Fruit fly (Drosophila melanogaster) whole organism, embryonic: Measurements from ENCODE around the gene CG14958.

Experiments
- Abd-B ChIP-seq: fragments of 200-800 bp; sonication (Bioruptor generic); optimal IDR thresholded peaks from 2 replicates; lab custom pipeline; 2018; ENCODE audit warnings: missing biosample characterization, mild to moderate bottlenecking, missing genetic modification characterization, moderate library complexity
- Bdp1 ChIP-seq: fragments of 200-800 bp; sonication (Bioruptor generic); optimal IDR thresholded peaks from 3 replicates; lab custom pipeline; 2016; ENCODE audit warnings: missing biosample characterization, missing genetic modification characterization
- CG1024 ChIP-seq: fragments of 200-800 bp; sonication (Bioruptor generic); IDR thresholded peaks from 2 replicates; pipeline ENCODE4 v1.3.6; 2022; ENCODE audit warnings: missing biosample characterization, missing genetic modification characterization
- CG10274 ChIP-seq: fragments of 200-800 bp; sonication (Bioruptor generic); optimal IDR thresholded peaks from 3 replicates; lab custom pipeline; 2017; ENCODE audit warnings: missing biosample characterization, mild to moderate bottlenecking, missing genetic modification characterization
- CG10462 ChIP-seq: fragments of 200-800 bp; sonication (Bioruptor generic); optimal IDR thresholded peaks from 2 replicates; lab custom pipeline; 2016; ENCODE audit warnings: missing biosample characterization, missing genetic modification characterization
- CG12236 ChIP-seq: fragments of 200-800 bp; sonication (Bioruptor generic); optimal IDR thresholded peaks from 2 replicates; lab custom pipeline; 2016; ENCODE audit warnings: missing biosample characterization, missing genetic modification characterization
- CG14441 ChIP-seq: fragments of 200-800 bp; sonication (Bioruptor generic); IDR thresholded peaks from 2 replicates; pipeline ENCODE4 v1.3.6; 2022; ENCODE audit warnings: missing biosample characterization, missing genetic modification characterization
- CG14667 ChIP-seq: fragments of 200-800 bp; sonication (Bioruptor generic); IDR thresholded peaks from 2 replicates; pipeline ENCODE4 v1.3.6; 2022; ENCODE audit warnings: missing biosample characterization, missing genetic modification characterization
- CG16815 ChIP-seq: fragments of 200-800 bp; sonication (Bioruptor generic); optimal IDR thresholded peaks from 3 replicates; lab custom pipeline; 2017; ENCODE audit warnings: missing biosample characterization, mild to moderate bottlenecking, missing genetic modification characterization
- CG17328 ChIP-seq: fragments of 200-800 bp; sonication (Bioruptor generic); IDR thresholded peaks from 2 replicates; pipeline ENCODE4 v1.3.6; 2022; ENCODE audit warnings: missing biosample characterization, missing genetic modification characterization
- CG17385 ChIP-seq: fragments of 200-800 bp; sonication (Bioruptor generic); optimal IDR thresholded peaks from 3 replicates; lab custom pipeline; 2018; ENCODE audit warnings: missing biosample characterization, mild to moderate bottlenecking, missing genetic modification characterization
- CG18262 ChIP-seq: fragments of 200-800 bp; optimal IDR thresholded peaks from 3 replicates; lab custom pipeline; 2019; ENCODE audit warnings: missing biosample characterization, mild to moderate bottlenecking, missing genetic modification characterization, moderate library complexity
- CG18764 ChIP-seq: fragments of 200-800 bp; sonication (Bioruptor generic); optimal IDR thresholded peaks from 3 replicates; lab custom pipeline; 2016; ENCODE audit warnings: missing biosample characterization, missing genetic modification characterization
- CG2199 ChIP-seq: fragments of 200-800 bp; sonication (Bioruptor generic); IDR thresholded peaks from 3 replicates; pipeline ENCODE4 v1.3.6; 2022; ENCODE audit warnings: missing biosample characterization, missing genetic modification characterization
- CG2712 ChIP-seq: fragments of 200-800 bp; optimal IDR thresholded peaks from 3 replicates; lab custom pipeline; 2019; ENCODE audit warnings: missing biosample characterization, mild to moderate bottlenecking, missing genetic modification characterization, moderate library complexity
- CG31441 ChIP-seq: fragments of 200-800 bp; sonication (Bioruptor generic); IDR thresholded peaks from 2 replicates; pipeline ENCODE4 v1.3.6; 2022; ENCODE audit warnings: missing biosample characterization, missing genetic modification characterization
- CG33213 ChIP-seq: fragments of 200-800 bp; sonication (Bioruptor generic); optimal IDR thresholded peaks from 3 replicates; lab custom pipeline; 2016; ENCODE audit warnings: missing biosample characterization, missing genetic modification characterization
- CG34422 ChIP-seq: fragments of 200-800 bp; sonication (Bioruptor generic); IDR thresholded peaks from 3 replicates; pipeline ENCODE4 v1.3.6; 2022; ENCODE audit warnings: missing biosample characterization, missing genetic modification characterization
- CG4820 ChIP-seq: fragments of 200-800 bp; sonication (Bioruptor generic); optimal IDR thresholded peaks from 3 replicates; lab custom pipeline; 2016; ENCODE audit warnings: missing biosample characterization, missing genetic modification characterization
- CG5180 ChIP-seq: fragments of 200-800 bp; sonication (Bioruptor generic); optimal IDR thresholded peaks from 3 replicates; lab custom pipeline; 2017; ENCODE audit warnings: missing biosample characterization, missing genetic modification characterization, mild to moderate bottlenecking, moderate library complexity, missing genetic modification reagents
- CG6813 ChIP-seq: fragments of 200-800 bp; sonication (Bioruptor generic); optimal IDR thresholded peaks from 2 replicates; lab custom pipeline; 2017; ENCODE audit warnings: missing biosample characterization, missing genetic modification characterization, mild to moderate bottlenecking, moderate library complexity, missing genetic modification reagents
- CG8388 ChIP-seq: fragments of 200-800 bp; sonication (Bioruptor generic); optimal IDR thresholded peaks from 2 replicates; lab custom pipeline; 2019; ENCODE audit warnings: missing biosample characterization, mild to moderate bottlenecking, missing genetic modification characterization, moderate library complexity
- CG8478 ChIP-seq: fragments of >200 bp; optimal IDR thresholded peaks from 2 replicates; lab custom pipeline; 2018
- CG9797 ChIP-seq: fragments of 200-800 bp; sonication (Bioruptor generic); optimal IDR thresholded peaks from 3 replicates; lab custom pipeline; 2018; ENCODE audit warnings: missing biosample characterization, mild to moderate bottlenecking, missing genetic modification characterization
- D19B ChIP-seq: fragments of 200-800 bp; sonication (Bioruptor generic); optimal IDR thresholded peaks from 2 replicates; lab custom pipeline; 2017; ENCODE audit warnings: missing biosample characterization, mild to moderate bottlenecking, missing genetic modification characterization
- Elba2 ChIP-seq: fragments of 200-800 bp; sonication (Bioruptor generic); optimal IDR thresholded peaks from 3 replicates; lab custom pipeline; 2016; ENCODE audit warnings: missing biosample characterization, missing genetic modification characterization
- Ets65A ChIP-seq: fragments of 200-800 bp; sonication (Bioruptor generic); peaks from one replicate; lab custom pipeline; 2016; ENCODE audit warnings: missing biosample characterization, missing genetic modification characterization
- Hand ChIP-seq: fragments of 200-800 bp; sonication (Bioruptor generic); optimal IDR thresholded peaks from 2 replicates; lab custom pipeline; 2017; ENCODE audit warnings: mild to moderate bottlenecking, missing biosample characterization, missing genetic modification reagents, missing genetic modification characterization
- Hsf ChIP-seq: fragments of 200-800 bp; sonication (Bioruptor generic); optimal IDR thresholded peaks from 3 replicates; lab custom pipeline; 2016; ENCODE audit warnings: missing biosample characterization, missing genetic modification characterization
- Neu2 ChIP-seq: fragments of 200-800 bp; sonication (Bioruptor generic); optimal IDR thresholded peaks from 3 replicates; lab custom pipeline; 2016; ENCODE audit warnings: missing biosample characterization, missing genetic modification characterization, borderline replicate concordance
- Rx ChIP-seq: fragments of 200-800 bp; sonication (Bioruptor generic); IDR thresholded peaks from 2 replicates; pipeline ENCODE4 v1.3.6; 2022; ENCODE audit warnings: missing biosample characterization, missing genetic modification characterization
- Stat92E ChIP-seq, 3 experiments: fragments of >200 bp in 2 of 3; fragments of 200-800 bp in 1 of 3; sonication (Bioruptor generic) in 1 of 3; optimal IDR thresholded peaks; 2 replicates each; lab custom pipeline; 2017 to 2019; ENCODE audit warnings: missing biosample characterization in 3 of 3, missing genetic modification characterization in 3 of 3, mild to moderate bottlenecking in 1 of 3, moderate library complexity in 1 of 3
- abd-A ChIP-seq: fragments of 200-800 bp; sonication (Bioruptor generic); optimal IDR thresholded peaks from 3 replicates; lab custom pipeline; 2019; ENCODE audit warnings: missing biosample characterization, mild to moderate bottlenecking, missing genetic modification characterization, moderate library complexity
- ac ChIP-seq: fragments of 200-800 bp; sonication (Bioruptor generic); optimal IDR thresholded peaks from 3 replicates; lab custom pipeline; 2017; ENCODE audit warnings: missing biosample characterization, mild to moderate bottlenecking, missing genetic modification characterization
- al ChIP-seq: fragments of 200-800 bp; sonication (Bioruptor generic); IDR thresholded peaks from 2 replicates; pipeline ENCODE4 v1.3.6; 2022; ENCODE audit warnings: missing biosample characterization, missing genetic modification characterization
- croc ChIP-seq: fragments of 200-800 bp; sonication (Bioruptor generic); conservative IDR thresholded peaks from 3 replicates; pipeline ENCODE4 v1.3.6; 2022; ENCODE audit warnings: missing biosample characterization, missing genetic modification characterization
- dysf ChIP-seq: fragments of 200-800 bp; sonication (Bioruptor generic); IDR thresholded peaks from 3 replicates; pipeline ENCODE4 v1.3.6; 2022; ENCODE audit warnings: missing biosample characterization, missing genetic modification characterization
- fd96Cb ChIP-seq: fragments of 200-800 bp; sonication (Bioruptor generic); optimal IDR thresholded peaks from 2 replicates; lab custom pipeline; 2018; ENCODE audit warnings: missing biosample characterization, mild to moderate bottlenecking, missing genetic modification characterization, moderate library complexity
- ftz-f1 ChIP-seq: fragments of 200-800 bp; sonication (Bioruptor generic); optimal IDR thresholded peaks from 2 replicates; lab custom pipeline; 2016; ENCODE audit warnings: missing biosample characterization, missing genetic modification characterization
- gem ChIP-seq: fragments of 200-800 bp; sonication (Bioruptor generic); optimal IDR thresholded peaks from 2 replicates; lab custom pipeline; 2019; ENCODE audit warnings: missing biosample characterization, mild to moderate bottlenecking, missing genetic modification characterization, moderate library complexity
- gfzf ChIP-seq: fragments of 200-800 bp; sonication (Bioruptor generic); optimal IDR thresholded peaks from 2 replicates; lab custom pipeline; 2016; ENCODE audit warnings: missing biosample characterization, mild to moderate bottlenecking, missing genetic modification characterization, moderate library complexity
- kay ChIP-seq: fragments of 200-800 bp; sonication (Bioruptor generic); optimal IDR thresholded peaks from 2 replicates; lab custom pipeline; 2016; ENCODE audit warnings: missing biosample characterization, missing genetic modification characterization
- mld ChIP-seq: fragments of 200-800 bp; sonication (Bioruptor generic); IDR thresholded peaks from 3 replicates; pipeline ENCODE4 v1.3.6; 2022; ENCODE audit warnings: missing biosample characterization, missing genetic modification characterization; ENCODE audit not compliant: partially characterized antibody
- pan ChIP-seq, 4 experiments: fragments of >200 bp in 3 of 4; fragments of 200-800 bp in 1 of 4; sonication (Bioruptor generic) in 1 of 4; optimal IDR thresholded peaks in 3 of 4; IDR thresholded peaks in 1 of 4; 2 replicates each; pipeline versions ENCODE4 v1.3.6 to Lab custom; 2017 to 2022; ENCODE audit warnings: missing biosample characterization in 2 of 4, missing genetic modification characterization in 2 of 4, mixed read lengths in 1 of 4
- rib ChIP-seq: fragments of 200-800 bp; sonication (Bioruptor generic); IDR thresholded peaks from 2 replicates; pipeline ENCODE4 v1.3.6; 2022; ENCODE audit warnings: missing biosample characterization, missing genetic modification characterization
- tll ChIP-seq, 2 experiments: fragments of 200-800 bp in 1 of 2; fragments of >200 bp in 1 of 2; sonication (Bioruptor generic) in 1 of 2; optimal IDR thresholded peaks; 2 replicates each; lab custom pipeline; 2017 to 2019; ENCODE audit warnings: missing biosample characterization in 2 of 2, missing genetic modification characterization in 2 of 2, mild to moderate bottlenecking in 1 of 2, moderate library complexity in 1 of 2
- wek ChIP-seq: fragments of 200-800 bp; sonication (Bioruptor generic); optimal IDR thresholded peaks from 3 replicates; lab custom pipeline; 2018; ENCODE audit warnings: missing biosample characterization, mild to moderate bottlenecking, missing genetic modification characterization, moderate library complexity
- zen2 ChIP-seq: fragments of 200-800 bp; sonication (Bioruptor generic); IDR thresholded peaks from 3 replicates; pipeline ENCODE4 v1.3.6; 2022; ENCODE audit warnings: missing biosample characterization, missing genetic modification characterization; ENCODE audit not compliant: partially characterized antibody
- zf30C ChIP-seq: fragments of 200-800 bp; sonication (Bioruptor generic); optimal IDR thresholded peaks from 3 replicates; lab custom pipeline; 2018; ENCODE audit warnings: missing biosample characterization, mild to moderate bottlenecking, missing genetic modification characterization
- zfh1 ChIP-seq: fragments of 200-800 bp; sonication (Bioruptor generic); IDR thresholded peaks from 3 replicates; pipeline ENCODE4 v1.3.6; 2022; ENCODE audit warnings: missing biosample characterization, missing genetic modification characterization

CG14958 gene

dm6 chr3L:3194059-3194458 is 4.3 kb downstream of the CG14958 start (continued):
- TF ChIP-seq CG18764 (peak; percentile 85), Ets65A (GFP tag; lab: Kevin White, UChicago) (peak; percentile 37), tll (GFP tag; optimal IDR thresholded peaks at IDR 0.05; lab: Kevin White, UChicago) (peak in 1 of 2 experiments; percentile 19), CG4820 (GFP tag; lab: Kevin White, UChicago) (peak; percentile 87), CG14441 (GFP tag; lab: Robert Waterston, UW) (peak; percentile 94), Hsf (GFP tag; lab: Kevin White, UChicago) (peak; percentile 76), kay (peak; percentile 80), wek (peak; percentile 45), CG16815 (GFP tag; lab: Kevin White, UChicago) (peak; percentile 85), gem (peak; percentile 96), ftz-f1 (GFP tag; lab: Kevin White, UChicago) (no peak), D19B (peak; percentile 79), CG8478 (lab: Kevin White, UChicago) (no peak), CG9797 (GFP tag; lab: Kevin White, UChicago) (peak; percentile 30), CG8388 (GFP tag; lab: Kevin White, UChicago) (peak; percentile 95), CG34422 (GFP tag; lab: Robert Waterston, UW) (peak; percentile 97), pan (optimal IDR thresholded peaks at IDR 0.05; lab: Kevin White, UChicago) (no peak), pan (GFP tag; optimal IDR thresholded peaks at IDR 0.05 in 1 of 2, IDR thresholded peaks at IDR 0.05 in 1 of 2) (peak in 1 of 2 experiments; percentile 97), CG10274 (GFP tag; lab: Kevin White, UChicago) (peak; percentile 52), CG5180 (GFP tag; lab: Kevin White, UChicago) (peak; percentile 80), Bdp1 (peak; percentile 75), rib (GFP tag; lab: Robert Waterston, UW) (peak; percentile 90), fd96Cb (tag; lab: Kevin White, UChicago) (peak; percentile 96), dysf (peak; percentile 94), CG12236 (no peak), Elba2 (GFP tag; lab: Kevin White, UChicago) (peak; percentile 55), Neu2 (GFP tag; lab: Kevin White, UChicago) (no peak), CG2199 (GFP tag; lab: Robert Waterston, UW) (peak; percentile 94), croc (peak; percentile 88), zen2 (GFP tag; lab: Robert Waterston, UW) (no peak), CG2712 (tag; lab: Kevin White, UChicago) (peak; percentile 95), Stat92E (GFP tag; optimal IDR thresholded peaks at IDR 0.05; lab: Kevin White, UChicago) (no peak), mld (GFP tag; lab: Robert Waterston, UW) (no peak), CG6813 (GFP tag; lab: Kevin White, UChicago) (peak; percentile 94), Rx (GFP tag; lab: Robert Waterston, UW) (peak; percentile 93), al (GFP tag; lab: Robert Waterston, UW) (peak; percentile 80), CG18262 (tag; lab: Kevin White, UChicago) (peak; percentile 95), CG1024 (GFP tag; lab: Robert Waterston, UW) (peak; percentile 91), CG14667 (GFP tag; lab: Robert Waterston, UW) (peak; percentile 90), CG17328 (GFP tag; lab: Robert Waterston, UW) (peak; percentile 96), CG17385 (peak; percentile 92), Hand (GFP tag; lab: Kevin White, UChicago) (peak; percentile 90), zf30C (GFP tag; lab: Kevin White, UChicago) (no peak), CG10462 (peak; percentile 80), CG33213 (GFP tag; lab: Kevin White, UChicago) (peak; percentile 57), zfh1 (GFP tag; lab: Robert Waterston, UW) (peak; percentile 95), CG31441 (GFP tag; lab: Robert Waterston, UW) (peak; percentile 96), abd-A (peak; percentile 41), Abd-B (GFP tag; lab: Kevin White, UChicago) (peak; percentile 88), ac (GFP tag; lab: Kevin White, UChicago) (peak; percentile 89), gfzf (GFP tag; lab: Kevin White, UChicago) (no peak)
